Worm (Caenorhabditis elegans): ENCODE measurements around the gene C36B7.5.

DNA sequence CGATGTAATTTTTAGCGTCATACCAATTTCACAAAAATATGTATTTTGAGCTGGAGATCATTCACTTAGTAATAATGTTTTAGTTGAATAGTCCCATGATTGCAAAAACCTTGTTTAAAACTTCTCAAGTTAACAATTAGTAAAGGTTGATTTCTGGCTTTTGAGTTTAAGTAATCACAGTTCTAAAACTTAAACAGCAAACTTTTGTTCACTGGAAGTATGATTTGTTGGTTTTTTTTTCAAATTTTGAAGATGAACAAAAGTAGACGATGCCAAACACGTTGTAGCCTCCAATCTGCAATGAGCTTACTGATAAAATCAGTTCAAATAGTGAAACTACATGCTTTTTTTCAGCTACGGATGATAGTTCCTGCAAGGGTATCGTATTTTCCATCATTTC is 16.3 kb upstream of the C36B7.5 start, which contains the start of gene C36B7.1:
- TF ChIP-seq flt-1 (GFP tag; IDR thresholded peaks at IDR 0.05) (no peak), ref-1 (GFP tag; conservative IDR thresholded peaks at IDR 0.05) (no peak), klf-2 (GFP tag; conservative IDR thresholded peaks at IDR 0.05) (no peak), med-1 (GFP tag; optimal IDR thresholded peaks at IDR 0.05; ENCODE audit: insufficient read depth) (no peak), ztf-29 (GFP tag; IDR thresholded peaks at IDR 0.05) (no peak), tab-1 (GFP tag; IDR thresholded peaks at IDR 0.05) (no peak)

Measured in whole organism, midembryonic.